Worm (Caenorhabditis elegans) whole organism, young adult: ENCODE measurements around the gene srb-11.

Source experiments
- B0019.2 ChIP-seq: fragments of 200-800 bp; sonication (Bioruptor generic); conservative IDR thresholded peaks from 2 replicates; pipeline ENCODE4 v1.3.6; 2022; ENCODE audit warnings: missing genetic modification reagents, missing genetic modification characterization, missing compliant biosample characterization
- B0035.1 ChIP-seq: sonication (generic microtip); optimal IDR thresholded peaks from 2 replicates; lab custom pipeline; 2016; ENCODE audit warnings: missing genetic modification characterization, mild to moderate bottlenecking, missing compliant biosample characterization, missing genotype, missing genetic modification reagents
- B0261.1 ChIP-seq: sonication (generic microtip); optimal IDR thresholded peaks from 2 replicates; lab custom pipeline; 2016; ENCODE audit warnings: mild to moderate bottlenecking, missing genetic modification characterization, moderate library complexity, missing compliant biosample characterization
- C06A6.2 ChIP-seq: fragments of 200-800 bp; sonication (Bioruptor generic); conservative IDR thresholded peaks from 2 replicates; pipeline ENCODE4 v1.3.6; 2022; ENCODE audit warnings: missing genetic modification characterization, missing compliant biosample characterization
- F10E7.11 ChIP-seq: sonication (generic microtip); optimal IDR thresholded peaks from 2 replicates; lab custom pipeline; 2017; ENCODE audit warnings: mild to moderate bottlenecking, missing genetic modification characterization, moderate library complexity, missing compliant biosample characterization
- F23B12.7 ChIP-seq: sonication (generic microtip); optimal IDR thresholded peaks from 2 replicates; lab custom pipeline; 2017; ENCODE audit warnings: missing genetic modification characterization, mild to moderate bottlenecking, missing compliant biosample characterization, antibody characterized with exemption, moderate library complexity; ENCODE audit not compliant: insufficient read depth
- F33H1.4 ChIP-seq: fragments of 200-800 bp; sonication (Bioruptor generic); IDR thresholded peaks from 2 replicates; pipeline ENCODE4 v1.3.6; 2022; ENCODE audit warnings: missing genetic modification reagents, missing genetic modification characterization, missing compliant biosample characterization
- F39B2.1 ChIP-seq: fragments of 200-800 bp; sonication (Bioruptor generic); IDR thresholded peaks from 2 replicates; pipeline ENCODE4 v1.3.6; 2022; ENCODE audit warnings: missing genetic modification reagents, missing genetic modification characterization, missing compliant biosample characterization
- F52B5.7 ChIP-seq: sonication (generic microtip); optimal IDR thresholded peaks from 2 replicates; lab custom pipeline; 2016; ENCODE audit warnings: mild to moderate bottlenecking, missing genetic modification characterization, missing compliant biosample characterization
- F57A8.1 ChIP-seq: fragments of 200-800 bp; sonication (Bioruptor generic); optimal IDR thresholded peaks from 2 replicates; lab custom pipeline; 2018; ENCODE audit warnings: mild to moderate bottlenecking, missing genetic modification characterization, moderate library complexity, missing compliant biosample characterization
- T07F8.4 ChIP-seq: sonication (generic microtip); optimal IDR thresholded peaks from 2 replicates; lab custom pipeline; 2016; ENCODE audit warnings: mild to moderate bottlenecking, missing genetic modification characterization, moderate library complexity, missing compliant biosample characterization
- Y53F4B.3 ChIP-seq: fragments of 200-800 bp; sonication (Bioruptor generic); IDR thresholded peaks from 2 replicates; pipeline ENCODE4 v1.3.6; 2022; ENCODE audit warnings: missing genetic modification reagents, missing genetic modification characterization, missing compliant biosample characterization
- Y53G8AR.9 ChIP-seq: fragments of 200-800 bp; sonication (Bioruptor generic); conservative IDR thresholded peaks from 2 replicates; pipeline ENCODE4 v1.3.6; 2022; ENCODE audit warnings: missing genetic modification reagents, missing genetic modification characterization, missing compliant biosample characterization
- Y79H2A.3 ChIP-seq: fragments of 200-800 bp; sonication (Bioruptor generic); conservative IDR thresholded peaks from 2 replicates; pipeline ENCODE4 v1.3.6; 2022; ENCODE audit warnings: missing genetic modification reagents, missing genetic modification characterization, missing compliant biosample characterization
- Y95B8A.8 ChIP-seq: fragments of 200-800 bp; sonication (Bioruptor generic); IDR thresholded peaks from 2 replicates; pipeline ENCODE4 v1.3.6; 2022; ENCODE audit warnings: missing genetic modification reagents, missing genetic modification characterization, missing compliant biosample characterization
- ZK185.1 ChIP-seq: sonication (generic microtip); optimal IDR thresholded peaks from 2 replicates; lab custom pipeline; 2016; ENCODE audit warnings: mild to moderate bottlenecking, missing genetic modification characterization, missing compliant biosample characterization; ENCODE audit not compliant: poor library complexity, severe bottlenecking
- akir-1 ChIP-seq: fragments of 200-800 bp; sonication (Bioruptor generic); optimal IDR thresholded peaks from 2 replicates; lab custom pipeline; 2018; ENCODE audit warnings: mild to moderate bottlenecking, missing genetic modification characterization, moderate library complexity, missing compliant biosample characterization
- atf-7 ChIP-seq: sonication (generic microtip); optimal IDR thresholded peaks from 2 replicates; lab custom pipeline; 2017; ENCODE audit warnings: mild to moderate bottlenecking, missing genetic modification characterization, missing compliant biosample characterization
- athp-1 ChIP-seq: sonication (generic microtip); optimal IDR thresholded peaks from 2 replicates; lab custom pipeline; 2017; ENCODE audit warnings: mild to moderate bottlenecking, missing genetic modification characterization, missing compliant biosample characterization
- attf-3 ChIP-seq: fragments of 200-800 bp; sonication (Bioruptor generic); conservative IDR thresholded peaks from 2 replicates; pipeline ENCODE4 v1.3.6; 2022; ENCODE audit warnings: missing genetic modification reagents, missing genetic modification characterization, missing compliant biosample characterization
- ceh-58 ChIP-seq: fragments of 200-800 bp; sonication (Bioruptor generic); IDR thresholded peaks from 2 replicates; pipeline ENCODE4 v1.3.6; 2022; ENCODE audit warnings: missing genetic modification characterization, missing compliant biosample characterization
- ceh-79 ChIP-seq: sonication (generic microtip); optimal IDR thresholded peaks from 2 replicates; lab custom pipeline; 2017; ENCODE audit warnings: mild to moderate bottlenecking, missing genetic modification characterization, missing compliant biosample characterization
- ceh-91 ChIP-seq: fragments of 200-800 bp; sonication (Bioruptor generic); IDR thresholded peaks from 2 replicates; pipeline ENCODE4 v1.3.6; 2022; ENCODE audit warnings: missing genetic modification reagents, missing genetic modification characterization, missing compliant biosample characterization
- dox-1 ChIP-seq: fragments of 200-800 bp; sonication (Bioruptor generic); IDR thresholded peaks from 2 replicates; pipeline ENCODE4 v1.3.6; 2022; ENCODE audit warnings: missing genetic modification reagents, missing genetic modification characterization, missing compliant biosample characterization
- gei-17 ChIP-seq: fragments of 200-800 bp; sonication (Bioruptor generic); optimal IDR thresholded peaks from 2 replicates; lab custom pipeline; 2018; ENCODE audit warnings: mild to moderate bottlenecking, missing genetic modification characterization, missing compliant biosample characterization
- hlh-12 ChIP-seq: sonication (generic microtip); optimal IDR thresholded peaks from 2 replicates; lab custom pipeline; 2016; ENCODE audit warnings: missing genetic modification characterization, missing compliant biosample characterization
- hmg-1.2 ChIP-seq: fragments of 200-800 bp; sonication (Bioruptor generic); IDR thresholded peaks from 2 replicates; pipeline ENCODE4 v1.3.6; 2022; ENCODE audit warnings: missing genetic modification reagents, missing genetic modification characterization, missing compliant biosample characterization
- lag-1 ChIP-seq: fragments of 200-800 bp; sonication (Bioruptor generic); IDR thresholded peaks from 2 replicates; pipeline ENCODE4 v1.3.6; 2022; ENCODE audit warnings: missing genetic modification reagents, missing genetic modification characterization, missing compliant biosample characterization
- let-607 ChIP-seq, 2 experiments: fragments of 200-800 bp in 1 of 2; sonication (Bioruptor generic) in 1 of 2; sonication (generic microtip) in 1 of 2; optimal IDR thresholded peaks; 2 replicates each; lab custom pipeline; 2016 to 2018; ENCODE audit warnings: mild to moderate bottlenecking in 2 of 2, missing compliant biosample characterization in 2 of 2, missing genetic modification characterization in 2 of 2, moderate library complexity in 2 of 2, missing genotype in 1 of 2
- lin-26 ChIP-seq: fragments of 200-800 bp; sonication (Bioruptor generic); IDR thresholded peaks from 2 replicates; pipeline ENCODE4 v1.3.6; 2022; ENCODE audit warnings: missing genetic modification reagents, missing genetic modification characterization, missing compliant biosample characterization
- lin-40 ChIP-seq: sonication (generic microtip); optimal IDR thresholded peaks from 2 replicates; lab custom pipeline; 2016; ENCODE audit warnings: missing genetic modification characterization, mild to moderate bottlenecking, missing compliant biosample characterization, missing genotype, missing genetic modification reagents
- lin-54 ChIP-seq: fragments of 200-800 bp; sonication (Bioruptor generic); optimal IDR thresholded peaks from 2 replicates; lab custom pipeline; 2018; ENCODE audit warnings: mild to moderate bottlenecking, missing genetic modification characterization, missing compliant biosample characterization
- lsl-1 ChIP-seq: fragments of 200-800 bp; sonication (Bioruptor generic); optimal IDR thresholded peaks from 2 replicates; lab custom pipeline; 2018; ENCODE audit warnings: mild to moderate bottlenecking, missing genetic modification characterization, moderate library complexity, missing compliant biosample characterization
- lsy-27 ChIP-seq: sonication (generic microtip); optimal IDR thresholded peaks from 2 replicates; lab custom pipeline; 2017; ENCODE audit warnings: missing genetic modification characterization, mild to moderate bottlenecking, missing compliant biosample characterization, antibody characterized with exemption, missing genotype, borderline replicate concordance; ENCODE audit not compliant: insufficient read depth
- nhr-120 ChIP-seq: fragments of 200-800 bp; sonication (Bioruptor generic); IDR thresholded peaks from 2 replicates; pipeline ENCODE4 v1.3.6; 2022; ENCODE audit warnings: missing genetic modification characterization, missing compliant biosample characterization
- nhr-179 ChIP-seq: sonication (generic microtip); optimal IDR thresholded peaks from 2 replicates; lab custom pipeline; 2016; ENCODE audit warnings: mild to moderate bottlenecking, missing genetic modification characterization, missing compliant biosample characterization
- pha-4 ChIP-seq: fragments of 150-350 bp; sonication (generic microtip); optimal IDR thresholded peaks from 2 replicates; lab custom pipeline; 2014; ENCODE audit warnings: missing biosample characterization, missing genetic modification reagents, missing genetic modification characterization
- rec-8 ChIP-seq, 2 experiments: sonication (generic microtip); optimal IDR thresholded peaks; 2 replicates each; lab custom pipeline; 2016; ENCODE audit warnings: mild to moderate bottlenecking in 2 of 2, missing genetic modification characterization in 2 of 2, missing genetic modification reagents in 2 of 2, missing genotype in 2 of 2, missing biosample characterization in 1 of 2, missing compliant biosample characterization in 1 of 2, moderate library complexity in 1 of 2
- snpc-3.4 ChIP-seq: sonication (generic microtip); optimal IDR thresholded peaks from 2 replicates; lab custom pipeline; 2017; ENCODE audit warnings: missing genetic modification characterization, mild to moderate bottlenecking, missing compliant biosample characterization, antibody characterized with exemption, moderate library complexity, missing genotype, missing genetic modification reagents
- somi-1 ChIP-seq: fragments of 200-800 bp; sonication (Bioruptor generic); optimal IDR thresholded peaks from 2 replicates; lab custom pipeline; 2018; ENCODE audit warnings: mild to moderate bottlenecking, missing genetic modification characterization, missing compliant biosample characterization
- tbx-9 ChIP-seq: sonication (generic microtip); optimal IDR thresholded peaks from 2 replicates; lab custom pipeline; 2016; ENCODE audit warnings: borderline replicate concordance, missing genetic modification characterization, inconsistent platforms, missing compliant biosample characterization
- unc-62 ChIP-seq: fragments of 150-350 bp; optimal IDR thresholded peaks from 2 replicates; lab custom pipeline; 2014; ENCODE audit warnings: missing biosample characterization, missing genetic modification reagents, missing genetic modification characterization
- xnd-1 ChIP-seq: sonication (generic microtip); optimal IDR thresholded peaks from 2 replicates; lab custom pipeline; 2016; ENCODE audit warnings: missing genotype, missing genetic modification reagents, missing genetic modification characterization, missing compliant biosample characterization
- ztf-18 ChIP-seq: sonication (generic microtip); optimal IDR thresholded peaks from 2 replicates; lab custom pipeline; 2016; ENCODE audit warnings: missing genotype, mild to moderate bottlenecking, missing genetic modification characterization, missing compliant biosample characterization
- ztf-25 ChIP-seq: fragments of 200-800 bp; sonication (Bioruptor generic); IDR thresholded peaks from 2 replicates; pipeline ENCODE4 v1.3.6; 2022; ENCODE audit warnings: missing genetic modification reagents, missing genetic modification characterization, missing compliant biosample characterization
- ztf-3 ChIP-seq: fragments of 200-800 bp; sonication (Bioruptor generic); optimal IDR thresholded peaks from 2 replicates; lab custom pipeline; 2018; ENCODE audit warnings: mild to moderate bottlenecking, missing genetic modification characterization, missing compliant biosample characterization

Gene srb-11

ce11 chrIII:6442305-6443125 lies 50.2 kb downstream of the srb-11 start, which contains the start of gene mel-32 (continued):
- TF ChIP-seq unc-62 (GFP tag; lab: Kevin White, UChicago) (no peak), Y79H2A.3 (GFP tag; lab: Robert Waterston, UW) (peak; percentile 72; the same call in 1 of the 2 replicates), atf-7 (tag; lab: Kevin White, UChicago) (no peak), ZK185.1 (tag; lab: Kevin White, UChicago) (peak; percentile 64), ztf-3 (GFP tag; lab: Kevin White, UChicago) (no peak), nhr-120 (GFP tag; lab: Robert Waterston, UW) (no peak), ceh-91 (GFP tag; lab: Robert Waterston, UW) (peak; percentile 92), hlh-12 (tag; lab: Kevin White, UChicago) (no peak), attf-3 (GFP tag; lab: Robert Waterston, UW) (0 out of 2 replicates have a peak, but pooled peaks have one; percentile 45), gei-17 (GFP tag; lab: Kevin White, UChicago) (no peak), lsy-27 (no peak), ceh-79 (tag; lab: Kevin White, UChicago) (no peak), Y53F4B.3 (GFP tag; lab: Robert Waterston, UW) (no peak), lin-54 (GFP tag; lab: Kevin White, UChicago) (peak; percentile 80), snpc-3.4 (tag; lab: Kevin White, UChicago) (no peak), F33H1.4 (peak; percentile 76), lin-26 (GFP tag; lab: Robert Waterston, UW) (peak; percentile 67; the same call in 1 of the 2 replicates), athp-1 (tag; lab: Kevin White, UChicago) (no peak), ceh-58 (GFP tag; lab: Robert Waterston, UW) (no peak), B0261.1 (no peak), hmg-1.2 (GFP tag; lab: Robert Waterston, UW) (peak; percentile 50; the same call in 1 of the 2 replicates), Y53G8AR.9 (GFP tag; lab: Robert Waterston, UW) (peak; percentile 76; the same call in 1 of the 2 replicates), F23B12.7 (tag; lab: Kevin White, UChicago) (peak; percentile 10), C06A6.2 (no peak), dox-1 (GFP tag; lab: Robert Waterston, UW) (peak; percentile 84), ztf-18 (tag; lab: Kevin White, UChicago) (no peak), lag-1 (GFP tag; lab: Robert Waterston, UW) (no peak), somi-1 (GFP tag; lab: Kevin White, UChicago) (no peak), B0019.2 (GFP tag; lab: Robert Waterston, UW) (peak; percentile 75), F52B5.7 (tag; lab: Kevin White, UChicago) (no peak), pha-4 (tag; lab: Kevin White, UChicago) (no peak), rec-8 (tag; optimal IDR thresholded peaks at IDR 0.05; lab: Kevin White, UChicago) (no peak), tbx-9 (tag; lab: Kevin White, UChicago) (no peak), B0035.1 (tag; lab: Kevin White, UChicago) (no peak), F39B2.1 (GFP tag; lab: Robert Waterston, UW) (no peak), let-607 (tag; optimal IDR thresholded peaks at IDR 0.05; lab: Kevin White, UChicago) (peak in 1 of 2 experiments; percentile 21), lsl-1 (GFP tag; lab: Kevin White, UChicago) (peak; percentile 76), F10E7.11 (tag; lab: Kevin White, UChicago) (no peak), nhr-179 (tag; lab: Kevin White, UChicago) (no peak), akir-1 (GFP tag; lab: Kevin White, UChicago) (no peak), Y95B8A.8 (GFP tag; lab: Robert Waterston, UW) (0 out of 2 replicates have a peak, but pooled peaks have one; percentile 72), lin-40 (tag; lab: Kevin White, UChicago) (peak; percentile 3), xnd-1 (tag; lab: Kevin White, UChicago) (peak; percentile 85), T07F8.4 (tag; lab: Kevin White, UChicago) (no peak), ztf-25 (GFP tag; lab: Robert Waterston, UW) (no peak), F57A8.1 (GFP tag; lab: Kevin White, UChicago) (no peak)
